Fruit fly (Drosophila melanogaster) whole organism, embryonic: ENCODE measurements around the gene cold.

Experiments
- Asciz ChIP-seq: fragments of 200-800 bp; sonication (Bioruptor generic); optimal IDR thresholded peaks from 2 replicates; lab custom pipeline; 2017; ENCODE audit warnings: missing biosample characterization, mild to moderate bottlenecking, missing genetic modification characterization, missing genetic modification reagents
- CG10147 ChIP-seq: fragments of 200-800 bp; sonication (Bioruptor generic); optimal IDR thresholded peaks from 2 replicates; lab custom pipeline; 2019; ENCODE audit warnings: missing biosample characterization, mild to moderate bottlenecking, missing genetic modification characterization, moderate library complexity
- CG15514 ChIP-seq: fragments of 200-800 bp; sonication (Bioruptor generic); optimal IDR thresholded peaks from 3 replicates; lab custom pipeline; 2017; ENCODE audit warnings: missing biosample characterization, missing genetic modification characterization, mild to moderate bottlenecking, moderate library complexity, missing genetic modification reagents
- CG8290 ChIP-seq, 3 experiments: fragments of 200-800 bp; sonication (Bioruptor generic); optimal IDR thresholded peaks; 2 replicates each; lab custom pipeline; 2016 to 2019; ENCODE audit warnings: missing biosample characterization in 3 of 3, missing genetic modification characterization in 3 of 3, mild to moderate bottlenecking in 2 of 3, moderate library complexity in 1 of 3
- Fer2 ChIP-seq: fragments of 200-800 bp; sonication (Bioruptor generic); optimal IDR thresholded peaks from 2 replicates; lab custom pipeline; 2018; ENCODE audit warnings: missing biosample characterization, mild to moderate bottlenecking, missing genetic modification characterization, moderate library complexity
- Hsf ChIP-seq: fragments of 200-800 bp; sonication (Bioruptor generic); optimal IDR thresholded peaks from 3 replicates; lab custom pipeline; 2016; ENCODE audit warnings: missing biosample characterization, missing genetic modification characterization
- fd96Cb ChIP-seq: fragments of 200-800 bp; sonication (Bioruptor generic); optimal IDR thresholded peaks from 2 replicates; lab custom pipeline; 2018; ENCODE audit warnings: missing biosample characterization, mild to moderate bottlenecking, missing genetic modification characterization, moderate library complexity
- ken ChIP-seq: fragments of 200-800 bp; sonication (Bioruptor generic); IDR thresholded peaks from 3 replicates; pipeline ENCODE4 v1.3.6; 2022; ENCODE audit warnings: missing biosample characterization, missing genetic modification characterization
- nerfin-2 ChIP-seq: fragments of 200-800 bp; sonication (Bioruptor generic); IDR thresholded peaks from 2 replicates; pipeline ENCODE4 v1.3.6; 2022; ENCODE audit warnings: missing biosample characterization, missing genetic modification characterization; ENCODE audit not compliant: partially characterized antibody
- run ChIP-seq: fragments of 200-800 bp; sonication (Bioruptor generic); optimal IDR thresholded peaks from 3 replicates; lab custom pipeline; 2018; ENCODE audit warnings: missing biosample characterization, mild to moderate bottlenecking, missing genetic modification characterization
- sna ChIP-seq: fragments of 200-800 bp; sonication (Bioruptor generic); IDR thresholded peaks from 2 replicates; pipeline ENCODE4 v1.3.6; 2022; ENCODE audit warnings: missing biosample characterization, missing genetic modification characterization; ENCODE audit not compliant: partially characterized antibody
- z ChIP-seq: fragments of 200-800 bp; sonication (Bioruptor generic); IDR thresholded peaks from 3 replicates; pipeline ENCODE4 v1.3.6; 2022; ENCODE audit warnings: missing biosample characterization, missing genetic modification characterization

DNA sequence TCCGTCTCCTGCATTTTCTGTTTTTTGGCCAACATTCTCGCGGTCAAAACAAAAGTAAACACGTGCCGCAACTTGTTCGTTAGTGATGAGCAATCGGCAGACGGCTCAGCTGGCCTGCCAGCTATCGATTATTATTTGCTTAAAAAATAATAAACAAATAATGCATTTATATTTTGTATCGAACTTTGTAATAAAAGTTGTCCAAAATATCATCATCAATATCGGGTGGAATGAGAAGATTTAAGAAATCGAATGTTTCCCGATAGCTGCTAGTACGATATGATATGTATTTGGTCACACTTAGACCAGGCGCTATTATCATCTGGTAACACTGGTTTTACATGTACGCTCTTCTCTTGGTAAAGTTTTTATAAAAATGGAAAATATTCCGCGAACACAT is 6.1 kb upstream of the cold start, which contains the start of the genes Nle and Sf3b1:
- TF ChIP-seq fd96Cb (no peak), Hsf (GFP tag; lab: Kevin White, UChicago) (peak; percentile 73), ken (GFP tag; lab: Robert Waterston, UW) (no peak), CG8290 (GFP tag; optimal IDR thresholded peaks at IDR 0.05; lab: Kevin White, UChicago) (no peak), CG8290 (tag; optimal IDR thresholded peaks at IDR 0.05; lab: Kevin White, UChicago) (no peak), nerfin-2 (GFP tag; lab: Robert Waterston, UW) (peak; percentile 80), Asciz (GFP tag; lab: Kevin White, UChicago) (no peak), CG10147 (GFP tag; lab: Kevin White, UChicago) (no peak), run (no peak), Fer2 (peak; percentile 53), CG15514 (GFP tag; lab: Kevin White, UChicago) (peak; percentile 56), z (GFP tag; lab: Robert Waterston, UW) (no peak), sna (peak; percentile 97)
